Worm (Caenorhabditis elegans) whole organism, L2 larva: ENCODE measurements around the gene C15F1.2.
A peak's percentile ranks its signal among the peaks of the same experiment; 100 is the strongest.

Experiments
- C34F6.9 ChIP-seq: fragments of 150-350 bp; optimal IDR thresholded peaks from 2 replicates; lab custom pipeline; 2014; ENCODE audit warnings: missing biosample characterization, missing genetic modification characterization
- F13H6.1 ChIP-seq: sonication (generic microtip); optimal IDR thresholded peaks from 2 replicates; lab custom pipeline; 2016; ENCODE audit warnings: missing genetic modification characterization, missing compliant biosample characterization
- R02D3.7 ChIP-seq: fragments of 150-350 bp; optimal IDR thresholded peaks from 2 replicates; lab custom pipeline; 2014; ENCODE audit warnings: missing biosample characterization, missing genetic modification characterization
- alr-1 ChIP-seq: fragments of 150-350 bp; optimal IDR thresholded peaks from 2 replicates; lab custom pipeline; 2014; ENCODE audit warnings: missing biosample characterization, missing genetic modification characterization
- aly-2 ChIP-seq: fragments of 150-350 bp; optimal IDR thresholded peaks from 2 replicates; lab custom pipeline; 2014; ENCODE audit warnings: missing biosample characterization, missing genetic modification characterization
- ceh-16 ChIP-seq: fragments of 150-350 bp; optimal IDR thresholded peaks from 2 replicates; lab custom pipeline; 2014; ENCODE audit warnings: missing biosample characterization, missing genetic modification characterization
- crh-2 ChIP-seq: sonication (generic microtip); optimal IDR thresholded peaks from 2 replicates; lab custom pipeline; 2017; ENCODE audit warnings: missing biosample characterization, missing genetic modification characterization
- egl-27 ChIP-seq: sonication (generic microtip); optimal IDR thresholded peaks from 3 replicates; lab custom pipeline; 2017; ENCODE audit warnings: missing biosample characterization, missing genetic modification reagents, missing genetic modification characterization
- elt-1 ChIP-seq: fragments of 150-350 bp; optimal IDR thresholded peaks from 2 replicates; lab custom pipeline; 2014; ENCODE audit warnings: missing biosample characterization, missing genetic modification characterization
- elt-3 ChIP-seq: sonication (generic microtip); optimal IDR thresholded peaks from 2 replicates; lab custom pipeline; 2017; ENCODE audit warnings: missing biosample characterization, missing genetic modification characterization
- fos-1 ChIP-seq: fragments of 150-350 bp; optimal IDR thresholded peaks from 2 replicates; lab custom pipeline; 2014; ENCODE audit warnings: missing biosample characterization, missing genetic modification characterization
- gmeb-1 ChIP-seq: fragments of 150-350 bp; optimal IDR thresholded peaks from 2 replicates; lab custom pipeline; 2014; ENCODE audit warnings: missing biosample characterization, missing genetic modification characterization
- lin-13 ChIP-seq: fragments of 150-350 bp; optimal IDR thresholded peaks from 2 replicates; lab custom pipeline; 2014; ENCODE audit warnings: missing biosample characterization, missing genetic modification reagents, missing genetic modification characterization
- lin-39 ChIP-seq: fragments of 150-350 bp; optimal IDR thresholded peaks from 2 replicates; lab custom pipeline; 2014; ENCODE audit warnings: missing biosample characterization, missing genetic modification reagents, missing genetic modification characterization
- lsy-2 ChIP-seq, 2 experiments: fragments of 150-350 bp in 1 of 2; sonication (generic microtip) in 1 of 2; optimal IDR thresholded peaks; 2 replicates each; lab custom pipeline; 2014 to 2017; ENCODE audit warnings: missing biosample characterization in 2 of 2, missing genetic modification characterization in 2 of 2
- mab-5 ChIP-seq: fragments of 150-350 bp; optimal IDR thresholded peaks from 2 replicates; lab custom pipeline; 2014; ENCODE audit warnings: missing biosample characterization, missing genetic modification characterization
- mdl-1 ChIP-seq, 2 experiments: fragments of 150-350 bp in 1 of 2; sonication (generic microtip) in 1 of 2; optimal IDR thresholded peaks; 2 replicates each; lab custom pipeline; 2017; ENCODE audit warnings: missing biosample characterization in 2 of 2, missing genetic modification characterization in 2 of 2
- nhr-10 ChIP-seq: sonication (generic microtip); optimal IDR thresholded peaks from 2 replicates; lab custom pipeline; 2017; ENCODE audit warnings: missing biosample characterization, missing genetic modification characterization
- nhr-11 ChIP-seq: fragments of 150-350 bp; optimal IDR thresholded peaks from 2 replicates; lab custom pipeline; 2014; ENCODE audit warnings: missing biosample characterization, missing genetic modification characterization
- nhr-12 ChIP-seq: fragments of 150-350 bp; optimal IDR thresholded peaks from 2 replicates; lab custom pipeline; 2014; ENCODE audit warnings: missing biosample characterization, missing genetic modification characterization
- nhr-21 ChIP-seq: fragments of 150-350 bp; optimal IDR thresholded peaks from 2 replicates; lab custom pipeline; 2014; ENCODE audit warnings: missing biosample characterization, missing genetic modification characterization
- nhr-237 ChIP-seq: fragments of 150-350 bp; optimal IDR thresholded peaks from 2 replicates; lab custom pipeline; 2014; ENCODE audit warnings: missing biosample characterization, missing genetic modification characterization
- nhr-25 ChIP-seq: fragments of 150-350 bp; sonication (generic microtip); optimal IDR thresholded peaks from 3 replicates; lab custom pipeline; 2014; ENCODE audit warnings: missing biosample characterization, missing genetic modification characterization
- nhr-6 ChIP-seq: fragments of 150-350 bp; optimal IDR thresholded peaks from 2 replicates; lab custom pipeline; 2014; ENCODE audit warnings: missing biosample characterization, missing genetic modification characterization
- nhr-77 ChIP-seq: fragments of 150-350 bp; optimal IDR thresholded peaks from 2 replicates; lab custom pipeline; 2014; ENCODE audit warnings: missing biosample characterization, missing genetic modification characterization
- peb-1 ChIP-seq: fragments of 150-350 bp; optimal IDR thresholded peaks from 2 replicates; lab custom pipeline; 2014; ENCODE audit warnings: missing biosample characterization, missing genetic modification characterization
- sem-4 ChIP-seq: fragments of 150-350 bp; optimal IDR thresholded peaks from 2 replicates; lab custom pipeline; 2014; ENCODE audit warnings: missing biosample characterization, missing genetic modification reagents, missing genetic modification characterization
- skn-1 ChIP-seq: sonication (generic microtip); optimal IDR thresholded peaks from 2 replicates; lab custom pipeline; 2017; ENCODE audit warnings: missing biosample characterization, missing genetic modification characterization
- sma-3 ChIP-seq: sonication (generic microtip); optimal IDR thresholded peaks from 2 replicates; lab custom pipeline; 2016; ENCODE audit warnings: missing genetic modification reagents, missing genetic modification characterization, missing compliant biosample characterization
- sma-9 ChIP-seq, 2 experiments: fragments of 150-350 bp in 1 of 2; sonication (generic microtip) in 1 of 2; optimal IDR thresholded peaks; 2 replicates each; lab custom pipeline; 2014 to 2016; ENCODE audit warnings: missing genetic modification characterization in 2 of 2, mild to moderate bottlenecking in 1 of 2, missing biosample characterization in 1 of 2, missing compliant biosample characterization in 1 of 2, missing genetic modification reagents in 1 of 2, moderate library complexity in 1 of 2
- unc-55 ChIP-seq: fragments of 150-350 bp; sonication (generic microtip); optimal IDR thresholded peaks from 3 replicates; lab custom pipeline; 2014; ENCODE audit warnings: missing biosample characterization, missing genetic modification reagents, missing genetic modification characterization
- unc-62 ChIP-seq: fragments of 150-350 bp; optimal IDR thresholded peaks from 2 replicates; lab custom pipeline; 2014; ENCODE audit warnings: missing biosample characterization, missing genetic modification reagents, missing genetic modification characterization
- zag-1 ChIP-seq: fragments of 150-350 bp; optimal IDR thresholded peaks from 2 replicates; lab custom pipeline; 2014; ENCODE audit warnings: missing biosample characterization, missing genetic modification characterization
- ztf-1 ChIP-seq: fragments of 200-800 bp; sonication (Bioruptor generic); conservative IDR thresholded peaks from 2 replicates; pipeline ENCODE4 v1.3.6; 2022; ENCODE audit warnings: missing genetic modification characterization, missing compliant biosample characterization
- ztf-4 ChIP-seq: fragments of 150-350 bp; optimal IDR thresholded peaks from 2 replicates; lab custom pipeline; 2014; ENCODE audit warnings: missing biosample characterization, missing genetic modification characterization

C15F1.2 gene

DNA sequence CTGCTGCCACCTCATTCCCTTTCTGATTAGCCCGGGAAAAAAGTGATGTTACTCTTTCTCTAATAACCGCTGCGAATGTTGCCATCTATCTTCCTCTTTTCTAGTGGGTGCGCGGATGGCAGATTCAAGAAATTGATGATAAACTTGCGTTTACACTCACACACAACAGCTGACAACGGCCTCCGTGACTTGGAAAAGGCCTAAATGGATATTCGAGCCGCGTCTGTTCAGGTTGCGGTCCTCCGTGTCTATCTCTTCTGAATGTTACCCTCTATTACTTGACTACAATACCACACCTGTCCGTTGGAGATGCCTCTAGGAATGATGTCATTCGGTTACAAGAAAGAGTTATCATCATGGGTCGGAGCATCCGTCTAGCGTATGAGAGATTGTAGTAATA, 43.2 kb upstream of the C15F1.2 start:
- TF ChIP-seq aly-2: no peak
- TF ChIP-seq mdl-1 (tag; optimal IDR thresholded peaks at IDR 0.05; lab: Kevin White, UChicago): no peak
- TF ChIP-seq F13H6.1 (tag; lab: Kevin White, UChicago): no peak
- no peak for TF ChIP-seq gmeb-1 (tag; lab: Kevin White, UChicago)

DNA sequence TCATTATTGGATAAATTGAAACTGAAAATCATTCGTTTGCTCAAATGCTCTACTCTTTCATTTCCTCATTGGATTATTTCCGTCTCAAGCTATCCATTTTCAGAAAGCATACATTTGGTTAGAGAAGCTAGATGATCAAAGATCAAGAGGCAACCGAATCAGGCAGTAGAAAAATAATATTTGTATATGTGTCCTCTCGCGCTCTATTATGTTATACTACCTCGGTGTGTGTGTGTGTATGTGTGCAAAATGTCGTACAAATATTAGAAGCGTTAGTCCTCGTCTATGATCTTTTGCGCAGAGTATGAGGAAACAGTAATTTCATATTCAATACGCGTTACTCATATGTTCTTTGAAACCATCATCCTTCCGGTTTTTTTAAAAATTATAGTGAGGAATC, 42.7 kb upstream of the C15F1.2 start:
- TF ChIP-seq sma-9 (GFP tag; optimal IDR thresholded peaks at IDR 0.05; lab: Kevin White, UChicago): peak; percentile 27
- TF ChIP-seq sma-9 (tag; optimal IDR thresholded peaks at IDR 0.05; lab: Kevin White, UChicago): no peak
- no peak for TF ChIP-seq lin-39 (tag; lab: Kevin White, UChicago)

DNA sequence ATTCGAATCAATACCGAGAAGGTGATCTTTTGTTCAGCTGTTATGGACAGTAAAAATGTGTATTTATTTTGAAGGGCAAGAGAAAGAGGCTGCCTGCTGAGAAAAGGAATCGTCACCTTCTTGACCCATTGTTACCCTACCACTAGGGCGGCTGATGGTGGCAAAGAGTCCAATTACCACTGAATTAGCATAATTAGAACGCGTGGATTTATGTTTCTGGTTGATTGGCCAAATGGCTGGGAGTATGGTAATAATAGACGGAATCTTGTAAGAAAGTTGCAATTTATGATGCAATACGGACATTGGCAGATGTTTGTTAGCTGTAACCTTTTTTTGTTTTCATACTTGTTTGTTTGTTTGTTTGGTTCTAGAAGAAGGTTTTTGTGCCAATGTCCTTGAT, 39.9 kb upstream of the C15F1.2 start:
- TF ChIP-seq nhr-25 (tag; lab: Kevin White, UChicago): peak; percentile 36
- no peak for TF ChIP-seq lsy-2 (tag; optimal IDR thresholded peaks at IDR 0.05; lab: Kevin White, UChicago)

DNA sequence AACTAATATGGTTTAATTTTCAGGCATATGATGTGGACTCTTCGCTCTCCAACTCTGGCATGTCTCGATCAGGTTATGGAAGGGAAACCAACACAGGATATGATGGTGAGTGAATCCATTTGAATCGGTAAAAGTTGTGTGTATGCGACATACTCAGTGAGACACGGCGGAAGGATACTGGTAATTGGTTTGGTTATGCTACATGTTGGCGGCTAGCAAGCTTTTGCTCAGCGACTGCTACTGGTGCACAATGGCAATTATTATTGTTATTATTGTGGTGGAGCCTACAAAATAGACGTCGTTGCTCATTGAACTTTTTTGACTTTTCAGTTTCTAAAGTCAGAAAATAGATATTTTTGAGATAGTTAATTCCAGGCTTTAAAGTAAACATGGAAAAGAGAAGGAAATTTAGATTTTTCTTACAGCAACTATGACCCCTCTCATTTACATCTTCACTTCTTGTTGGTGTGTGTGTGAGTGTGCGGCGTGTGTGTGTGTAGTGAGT, 39.0 kb upstream of the C15F1.2 start:
- no peak for TF ChIP-seq unc-62 (GFP tag; lab: Kevin White, UChicago)
- TF ChIP-seq ztf-1 (GFP tag; lab: Robert Waterston, UW): no peak
- TF ChIP-seq lin-39 (tag; lab: Kevin White, UChicago): no peak
- no peak for TF ChIP-seq peb-1 (tag; lab: Kevin White, UChicago)
- TF ChIP-seq alr-1 (tag; lab: Kevin White, UChicago): no peak
- no peak for TF ChIP-seq nhr-11 (tag; lab: Kevin White, UChicago)
- no peak for TF ChIP-seq F13H6.1 (tag; lab: Kevin White, UChicago)
- TF ChIP-seq nhr-21 (tag; lab: Kevin White, UChicago): no peak
- no peak for TF ChIP-seq elt-3 (tag; lab: Kevin White, UChicago)
- TF ChIP-seq gmeb-1 (tag; lab: Kevin White, UChicago): no peak
- no peak for TF ChIP-seq crh-2 (tag; lab: Kevin White, UChicago)
- no peak for TF ChIP-seq nhr-6 (tag; lab: Kevin White, UChicago)
- no peak for TF ChIP-seq unc-55

DNA sequence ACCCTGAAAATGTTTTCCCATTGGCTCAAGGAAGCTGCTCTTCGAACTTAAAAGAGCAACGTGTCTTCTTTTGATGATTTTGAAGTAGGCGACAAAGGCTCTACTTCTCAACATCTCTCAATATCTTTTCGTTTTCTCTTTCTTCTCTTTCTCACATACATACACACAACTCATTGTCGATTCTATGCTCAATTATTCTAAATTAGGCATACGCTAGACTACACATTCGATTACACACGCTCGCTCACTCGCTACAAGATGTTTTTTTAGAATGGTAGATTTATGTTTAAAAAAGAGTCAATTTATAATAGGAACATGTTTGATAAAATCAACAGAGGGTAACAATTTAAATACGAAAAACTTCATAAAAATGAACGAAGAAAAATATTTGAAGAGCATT, 38.2 kb upstream of the C15F1.2 start:
- no peak for TF ChIP-seq sem-4 (tag; lab: Kevin White, UChicago)
- no peak for TF ChIP-seq egl-27 (tag; lab: Kevin White, UChicago)
- TF ChIP-seq zag-1 (tag; lab: Kevin White, UChicago): peak; percentile 10
- TF ChIP-seq, all 48 proteins: peak for 1

DNA sequence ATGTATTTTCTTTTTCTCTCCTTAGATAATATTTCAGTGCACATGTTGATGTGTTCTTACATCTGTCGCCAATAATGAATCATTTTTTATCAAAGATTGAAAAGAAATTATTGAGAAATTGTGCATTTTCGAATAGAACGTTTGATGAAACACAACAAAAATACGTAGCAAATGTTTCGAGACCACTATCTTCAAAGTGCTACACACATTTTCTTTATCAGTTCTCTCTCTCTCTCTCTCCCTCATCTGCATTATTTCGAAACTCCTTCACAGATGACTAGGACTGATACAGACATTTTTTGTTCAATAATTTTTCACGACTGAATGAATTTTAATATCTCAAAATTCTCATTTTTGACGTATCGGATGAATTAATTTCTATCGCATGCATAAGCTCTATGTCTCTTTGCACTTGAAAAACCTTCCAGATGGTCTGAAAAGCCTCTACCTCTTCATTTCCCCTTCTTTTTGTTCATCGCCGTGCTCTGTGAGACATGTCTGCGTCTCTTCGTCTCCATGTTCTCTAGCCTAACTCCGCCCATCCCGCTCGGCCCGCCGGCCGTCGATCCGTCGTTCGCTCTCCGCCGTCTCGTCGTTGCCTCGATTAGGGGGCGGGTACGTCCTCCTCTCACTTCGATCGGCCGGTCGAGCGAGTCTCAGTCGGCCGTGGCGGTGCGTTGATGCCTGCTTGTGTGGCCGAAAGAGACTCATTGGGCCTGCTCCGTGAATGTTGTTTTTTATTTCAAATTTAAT, 36.3 kb upstream of the C15F1.2 start:
- peak; percentile 64 for TF ChIP-seq F13H6.1 (tag; lab: Kevin White, UChicago)
- TF ChIP-seq lin-39 (tag; lab: Kevin White, UChicago): no peak
- TF ChIP-seq nhr-10 (tag; lab: Kevin White, UChicago): no peak
- peak; percentile 35 for TF ChIP-seq unc-55
- TF ChIP-seq lsy-2 (tag; optimal IDR thresholded peaks at IDR 0.05; lab: Kevin White, UChicago): peak in 1 of 2 experiments; percentile 25
- peak; percentile 49 for TF ChIP-seq C34F6.9
- peak; percentile 30 for TF ChIP-seq fos-1

DNA sequence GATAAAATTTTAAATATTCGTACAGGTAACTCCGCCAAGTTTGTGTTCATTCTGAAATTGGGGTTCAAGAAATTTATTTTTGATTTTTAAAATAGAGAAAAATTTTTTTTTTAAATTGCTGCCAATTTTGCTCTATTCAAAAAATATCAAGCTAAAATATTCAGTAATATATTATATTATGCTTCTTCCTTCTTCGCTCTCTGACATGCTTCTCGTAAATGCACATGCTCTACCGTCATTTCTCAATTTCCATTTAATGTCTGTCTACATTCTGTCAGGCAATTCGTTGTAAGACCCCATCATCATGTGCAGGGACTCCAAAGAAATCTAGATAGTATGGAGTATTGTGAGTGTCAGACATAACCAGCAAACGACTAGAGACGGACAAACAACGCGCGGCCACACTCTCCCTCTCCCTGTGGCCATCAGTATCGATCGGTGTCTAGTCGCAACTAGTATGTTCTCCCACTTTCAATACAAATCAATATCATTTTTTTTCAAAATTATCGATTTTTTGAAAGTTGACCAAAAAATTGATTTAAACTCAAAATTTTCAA, 28.4 kb upstream of the C15F1.2 start, which contains the start of the genes malt-1 and ceh-38:
Gene malt-1 (minus strand): TSS at position 51 of the 557 bp plus-strand sequence.
Gene ceh-38 (plus strand): TSS at position 277 of the 557 bp plus-strand sequence.
- TF ChIP-seq nhr-237 (tag; lab: Kevin White, UChicago) (peak; percentile 58), nhr-12 (no peak), ceh-16 (tag; lab: Kevin White, UChicago) (peak; percentile 55), crh-2 (tag; lab: Kevin White, UChicago) (peak; percentile 97), mab-5 (tag; lab: Kevin White, UChicago) (peak; percentile 95), egl-27 (tag; lab: Kevin White, UChicago) (peak; percentile 95), unc-62 (GFP tag; lab: Kevin White, UChicago) (peak; percentile 87), gmeb-1 (tag; lab: Kevin White, UChicago) (peak; percentile 90), unc-55 (peak; percentile 99), F13H6.1 (tag; lab: Kevin White, UChicago) (peak; percentile 96), mdl-1 (tag; optimal IDR thresholded peaks at IDR 0.05; lab: Kevin White, UChicago) (peak; percentile 73 to 96), nhr-10 (tag; lab: Kevin White, UChicago) (no peak), sem-4 (tag; lab: Kevin White, UChicago) (peak; percentile 95), skn-1 (tag; lab: Kevin White, UChicago) (peak; percentile 45), nhr-25 (tag; lab: Kevin White, UChicago) (peak; percentile 92), ztf-4 (tag; lab: Kevin White, UChicago) (peak; percentile 95), nhr-11 (tag; lab: Kevin White, UChicago) (peak; percentile 40), nhr-77 (tag; lab: Kevin White, UChicago) (peak; percentile 61), nhr-21 (tag; lab: Kevin White, UChicago) (peak; percentile 89), lsy-2 (tag; optimal IDR thresholded peaks at IDR 0.05; lab: Kevin White, UChicago) (peak; percentile 85 to 98), lin-13 (GFP tag; lab: Kevin White, UChicago) (peak; percentile 96), elt-3 (tag; lab: Kevin White, UChicago) (no peak), R02D3.7 (tag; lab: Kevin White, UChicago) (peak; percentile 60), sma-3 (GFP tag; lab: Kevin White, UChicago) (peak; percentile 87), elt-1 (tag; lab: Kevin White, UChicago) (no peak), aly-2 (no peak)
